Fruit fly (Drosophila melanogaster): ENCODE measurements around the gene Hph.

dm6 chr3R:5298599-5299307 lies 41.9 kb downstream of the Hph start:
- no peak for TF ChIP-seq CG8478 (optimal IDR thresholded peaks at IDR 0.05)
- no peak for TF ChIP-seq Dll (optimal IDR thresholded peaks at IDR 0.05)

All from whole organism.